Worm (Caenorhabditis elegans): Measurements from ENCODE around the gene nhr-222.

DNA sequence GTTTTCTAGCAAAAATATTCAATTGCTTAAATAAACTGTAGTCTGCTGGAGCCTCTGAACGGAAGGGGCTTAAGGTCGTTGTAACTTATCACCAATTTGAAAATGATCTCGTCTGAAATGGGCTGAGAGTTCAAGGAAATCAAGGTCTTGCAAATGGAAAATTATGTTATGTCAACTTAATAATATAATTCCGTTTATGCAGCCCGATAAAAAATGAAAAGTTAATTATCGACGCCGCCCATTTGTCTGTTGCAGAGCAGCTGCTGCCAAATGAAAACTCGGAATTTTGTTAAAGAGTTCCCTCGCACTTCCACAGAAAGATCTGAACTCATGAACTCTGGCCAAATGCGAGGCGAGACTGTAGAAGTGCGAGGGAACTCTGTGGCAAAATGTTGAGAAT, 2.1 kb downstream of the nhr-222 start, which contains the start of gene srbc-67:
- no peak for TF ChIP-seq pha-2 (tag; optimal IDR thresholded peaks at IDR 0.05)
- TF ChIP-seq rnt-1 (tag; optimal IDR thresholded peaks at IDR 0.05) = no peak
- TF ChIP-seq tbx-7 (tag; optimal IDR thresholded peaks at IDR 0.05) = no peak
- no peak for TF ChIP-seq hlh-30 (tag; optimal IDR thresholded peaks at IDR 0.05; ENCODE audit: insufficient read depth)
- no peak for TF ChIP-seq pros-1 (tag; optimal IDR thresholded peaks at IDR 0.05)
- TF ChIP-seq pat-9 (tag; optimal IDR thresholded peaks at IDR 0.05) = no peak
- TF ChIP-seq elt-4 (tag; optimal IDR thresholded peaks at IDR 0.05) = no peak
